Worm (Caenorhabditis elegans) whole organism, late embryonic: ENCODE results near the gene W08A12.2.

Experiments used
- C38D4.7 ChIP-seq: fragments of 200-800 bp; sonication (Bioruptor generic); optimal IDR thresholded peaks from 2 replicates; lab custom pipeline; 2018; ENCODE audit warnings: mild to moderate bottlenecking, missing genetic modification characterization, moderate library complexity, missing compliant biosample characterization
- ceh-14 ChIP-seq: sonication (generic microtip); optimal IDR thresholded peaks from 2 replicates; lab custom pipeline; 2016; ENCODE audit warnings: missing genotype, missing genetic modification characterization, missing compliant biosample characterization
- ceh-18 ChIP-seq: sonication (generic microtip); optimal IDR thresholded peaks from 2 replicates; lab custom pipeline; 2016; ENCODE audit warnings: missing genetic modification characterization, missing compliant biosample characterization
- ceh-30 ChIP-seq: fragments of 150-350 bp; optimal IDR thresholded peaks from 2 replicates; lab custom pipeline; 2014; ENCODE audit warnings: missing biosample characterization, missing genetic modification characterization
- ceh-31 ChIP-seq: sonication (generic microtip); optimal IDR thresholded peaks from 2 replicates; lab custom pipeline; 2016; ENCODE audit warnings: missing genetic modification characterization, missing compliant biosample characterization
- ceh-48 ChIP-seq: sonication (generic microtip); optimal IDR thresholded peaks from 2 replicates; lab custom pipeline; 2016; ENCODE audit warnings: missing genetic modification characterization, inconsistent platforms, missing compliant biosample characterization
- ceh-9 ChIP-seq: sonication (generic microtip); optimal IDR thresholded peaks from 2 replicates; lab custom pipeline; 2016; ENCODE audit warnings: mild to moderate bottlenecking, missing genetic modification characterization, inconsistent platforms, missing compliant biosample characterization
- dve-1 ChIP-seq: sonication (generic microtip); optimal IDR thresholded peaks from 2 replicates; lab custom pipeline; 2017; ENCODE audit warnings: antibody characterized with exemption, mild to moderate bottlenecking, missing genetic modification characterization, missing compliant biosample characterization
- elt-2 ChIP-seq: sonication (generic microtip); optimal IDR thresholded peaks from 2 replicates; lab custom pipeline; 2016; ENCODE audit warnings: missing genetic modification reagents, missing genetic modification characterization, missing compliant biosample characterization
- ets-4 ChIP-seq: sonication (generic microtip); optimal IDR thresholded peaks from 2 replicates; lab custom pipeline; 2016; ENCODE audit warnings: missing genetic modification characterization, missing compliant biosample characterization
- fkh-10 ChIP-seq: fragments of 150-350 bp; optimal IDR thresholded peaks from 2 replicates; lab custom pipeline; 2014; ENCODE audit warnings: missing biosample characterization, missing genetic modification reagents, missing genetic modification characterization
- hlh-13 ChIP-seq: fragments of 200-800 bp; sonication (Bioruptor generic); optimal IDR thresholded peaks from 2 replicates; lab custom pipeline; 2018; ENCODE audit warnings: mild to moderate bottlenecking, missing genetic modification characterization, missing compliant biosample characterization
- hlh-8 ChIP-seq: sonication (generic microtip); optimal IDR thresholded peaks from 2 replicates; lab custom pipeline; 2016; ENCODE audit warnings: missing genotype, missing genetic modification characterization, missing compliant biosample characterization
- madf-2 ChIP-seq: sonication (generic microtip); optimal IDR thresholded peaks from 2 replicates; lab custom pipeline; 2017; ENCODE audit warnings: missing genetic modification characterization, missing compliant biosample characterization
- nhr-232 ChIP-seq: sonication (generic microtip); optimal IDR thresholded peaks from 2 replicates; lab custom pipeline; 2016; ENCODE audit warnings: missing genetic modification characterization, missing compliant biosample characterization
- pag-3 ChIP-seq: sonication (generic microtip); optimal IDR thresholded peaks from 2 replicates; lab custom pipeline; 2016; ENCODE audit warnings: missing compliant biosample characterization, missing genetic modification characterization, borderline replicate concordance
- pha-4 ChIP-seq: fragments of 150-350 bp; optimal IDR thresholded peaks from 2 replicates; lab custom pipeline; 2018; ENCODE audit warnings: missing biosample characterization, missing genetic modification reagents, missing genetic modification characterization
- pqm-1 ChIP-seq: sonication (generic microtip); optimal IDR thresholded peaks from 2 replicates; lab custom pipeline; 2016; ENCODE audit warnings: missing genetic modification characterization, missing compliant biosample characterization
- rnt-1 ChIP-seq: sonication (generic microtip); optimal IDR thresholded peaks from 2 replicates; lab custom pipeline; 2016; ENCODE audit warnings: missing genetic modification characterization, missing compliant biosample characterization
- sox-2 ChIP-seq: fragments of 200-800 bp; sonication (Bioruptor generic); IDR thresholded peaks from 2 replicates; pipeline ENCODE4 v1.3.6; 2022; ENCODE audit warnings: missing genetic modification reagents, missing genetic modification characterization, missing compliant biosample characterization
- tbx-2 ChIP-seq: sonication (generic microtip); optimal IDR thresholded peaks from 2 replicates; lab custom pipeline; 2016; ENCODE audit warnings: missing genetic modification characterization, missing compliant biosample characterization
- unc-55 ChIP-seq: sonication (generic microtip); optimal IDR thresholded peaks from 2 replicates; lab custom pipeline; 2017; ENCODE audit warnings: missing biosample characterization, missing genetic modification reagents, missing genetic modification characterization
- ztf-16 ChIP-seq: sonication (generic microtip); optimal IDR thresholded peaks from 2 replicates; lab custom pipeline; 2017; ENCODE audit warnings: missing genetic modification characterization, missing compliant biosample characterization

W08A12.2 gene

DNA sequence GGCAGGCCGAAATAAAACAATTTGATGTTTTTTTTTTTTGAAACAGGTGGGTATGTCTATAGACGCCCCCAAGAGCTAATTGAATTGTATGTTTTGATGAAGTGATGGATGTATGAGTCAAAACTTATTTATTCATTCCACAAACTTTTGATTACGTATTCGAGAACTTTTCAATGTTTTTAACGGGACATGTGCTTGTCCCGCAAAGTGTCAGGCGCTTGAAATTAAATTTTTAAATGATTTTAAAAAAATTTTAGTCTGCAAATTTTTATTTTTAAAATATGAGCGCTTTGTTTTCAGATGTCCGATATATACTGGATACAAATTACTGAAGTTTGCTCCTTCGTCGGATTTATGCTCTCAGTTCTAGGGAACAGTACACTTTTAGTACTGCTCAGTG lies 36.2 kb downstream of the W08A12.2 start, which contains the start of gene str-114:
Gene str-114 (plus strand): TSS at position 301 of the 400 bp plus-strand sequence.
- TF ChIP-seq fkh-10 (GFP tag; lab: Kevin White, UChicago) (no peak), pqm-1 (tag; lab: Kevin White, UChicago) (no peak)
- TF ChIP-seq, all 69 proteins: peak for 0

DNA sequence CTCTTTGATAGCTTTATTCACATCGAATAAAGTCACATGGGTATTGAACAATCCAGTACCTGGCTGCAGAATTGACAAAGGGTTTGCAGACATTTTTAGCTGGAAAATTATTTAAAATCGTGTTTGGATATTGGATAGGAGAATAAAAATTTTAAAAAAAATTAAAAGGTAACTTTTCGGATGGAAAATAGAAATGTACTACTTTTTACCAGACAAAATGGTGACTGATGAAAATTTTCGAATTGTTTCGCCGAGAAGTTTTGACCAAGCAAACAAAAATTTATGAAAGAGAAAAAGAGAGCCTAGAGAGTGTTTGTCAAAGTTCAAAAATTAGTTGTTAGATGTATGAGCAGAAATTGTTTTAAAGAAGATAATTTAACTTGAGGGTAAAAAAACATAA lies 37.8 kb downstream of the W08A12.2 start, which contains the start of gene F59B1.10:
Gene F59B1.10 (minus strand): TSS at position 101 of the 400 bp plus-strand sequence.
- no peak for TF ChIP-seq ceh-14 (tag; lab: Kevin White, UChicago)
- no peak for TF ChIP-seq pag-3
- no peak for TF ChIP-seq ceh-30
- TF ChIP-seq tbx-2 (tag; lab: Kevin White, UChicago) = no peak

DNA sequence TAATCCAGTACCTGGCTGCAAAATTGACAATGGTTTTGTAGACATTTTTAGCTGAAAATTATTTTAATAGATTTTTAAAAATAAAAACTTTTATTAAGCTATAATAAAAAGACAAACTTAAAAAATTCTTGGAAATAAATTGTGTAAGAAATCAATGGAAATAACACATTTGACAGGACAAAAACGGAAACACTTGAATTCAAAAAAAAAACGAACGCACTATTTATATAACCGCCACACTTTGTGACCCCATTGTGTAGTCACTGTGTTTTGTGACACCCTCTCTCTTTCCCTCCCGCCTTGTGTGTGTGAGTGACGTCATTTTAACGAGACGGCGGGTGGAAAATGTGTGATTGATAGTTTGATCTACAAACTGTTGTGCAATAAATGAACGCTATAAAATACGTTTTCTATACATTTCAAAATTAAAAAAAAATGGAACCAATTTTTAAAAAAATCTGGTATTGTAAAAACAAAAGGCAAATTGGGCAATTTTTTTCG lies 41.4 kb downstream of the W08A12.2 start, which contains the start of gene F59B1.8:
Gene F59B1.8 (minus strand): TSS at position 51 of the 501 bp plus-strand sequence.
- TF ChIP-seq madf-2 (tag; lab: Kevin White, UChicago) (no peak), dve-1 (tag; lab: Kevin White, UChicago) (no peak), ceh-48 (no peak), tbx-2 (tag; lab: Kevin White, UChicago) (peak; percentile 18), pha-4 (tag; lab: Kevin White, UChicago) (no peak), sox-2 (GFP tag; lab: Robert Waterston, UW) (no peak), elt-2 (tag; lab: Kevin White, UChicago) (peak; percentile 37)
- TF ChIP-seq, all 69 proteins: peak for 2

DNA sequence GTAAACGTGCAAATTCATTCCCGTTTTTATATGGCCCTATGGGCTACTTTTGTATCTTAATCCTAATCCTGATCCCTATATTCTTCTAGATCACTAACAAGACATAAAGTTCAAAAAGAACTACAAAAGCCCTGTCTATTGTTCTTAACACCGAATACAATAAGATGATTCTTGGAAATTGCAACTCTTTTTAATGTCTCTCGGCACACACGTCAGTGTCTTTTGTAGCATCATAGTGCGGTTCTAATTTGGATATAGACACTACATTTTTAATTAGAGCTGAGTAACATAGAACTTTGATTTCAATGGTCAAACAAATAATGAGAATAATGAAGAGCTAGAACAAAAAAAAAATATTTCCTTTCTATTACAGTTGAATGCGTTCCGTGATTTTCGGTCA lies 45.8 kb downstream of the W08A12.2 start:
- TF ChIP-seq hlh-13 (GFP tag; lab: Kevin White, UChicago) (no peak), ceh-9 (tag; lab: Kevin White, UChicago) (no peak)

DNA sequence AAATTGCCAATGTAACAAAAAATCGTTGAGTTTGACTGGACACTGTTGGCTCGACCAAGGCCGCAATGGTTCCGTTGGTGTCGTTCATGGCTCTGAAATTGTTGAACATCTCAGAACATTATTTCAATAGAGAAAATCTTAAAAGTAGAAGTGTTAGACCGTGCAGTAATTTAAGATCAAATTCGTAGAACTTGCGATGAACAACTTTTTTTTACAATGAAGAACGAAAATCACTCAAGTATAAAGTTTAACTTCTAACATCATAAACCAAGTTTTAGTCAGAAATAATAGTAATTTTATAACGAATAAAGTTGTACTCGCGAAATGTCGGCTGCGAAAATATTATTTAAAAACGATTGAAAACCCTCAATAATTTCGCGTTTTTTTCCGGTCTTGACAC lies 48.6 kb downstream of the W08A12.2 start, which contains the start of gene srx-41:
Gene srx-41 (minus strand): TSS at position 101 of the 400 bp plus-strand sequence.
- no peak for TF ChIP-seq C38D4.7
- no peak for TF ChIP-seq ceh-31
- no peak for TF ChIP-seq unc-55 (GFP tag; lab: Kevin White, UChicago)
- TF ChIP-seq ceh-18 = no peak
- no peak for TF ChIP-seq ets-4 (tag; lab: Kevin White, UChicago)
- TF ChIP-seq ztf-16 (tag; lab: Kevin White, UChicago) = no peak
- TF ChIP-seq hlh-8 (tag; lab: Kevin White, UChicago) = no peak
- no peak for TF ChIP-seq nhr-232 (tag; lab: Kevin White, UChicago)
- TF ChIP-seq rnt-1 (tag; lab: Kevin White, UChicago) = no peak
